Fruit fly (Drosophila melanogaster): ENCODE data around the gene CG4691.
"Not testable (repeated sequence)": the region's sequence is repeated elsewhere in the genome, so short reads cannot be mapped to it uniquely, and the experiment has no call there.

CG4691 gene

dm6 chr2L:14760467-14760866 lies at the start of gene CG4691:
CG4691 (plus strand) TSS chr2L:14760767.
- no peak for TF ChIP-seq noc (tag; optimal IDR thresholded peaks at IDR 0.05)

DNA sequence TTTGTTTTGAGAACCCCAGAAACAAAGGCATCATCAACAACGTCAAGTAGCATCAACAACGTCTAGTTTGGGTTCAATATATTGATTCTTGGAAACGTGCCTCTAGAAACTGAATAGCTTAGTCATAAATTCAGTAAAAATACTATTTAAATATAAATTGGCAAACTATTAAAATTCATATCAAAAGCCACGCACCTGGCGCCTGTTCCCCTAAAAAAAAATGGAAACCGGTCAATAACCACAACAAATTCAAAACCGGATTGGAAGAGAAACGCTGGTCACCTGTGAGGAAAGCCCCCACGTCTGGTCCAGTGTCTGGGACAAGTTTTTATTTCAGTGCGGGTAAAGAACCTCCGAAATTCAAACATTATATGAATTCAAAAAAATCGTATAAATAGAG lies 48.3 kb upstream of the CG4691 start, which contains the start of gene CG15282:
Gene CG15282 (plus strand): TSS at position 227 of the 400 bp plus-strand sequence.
- TF ChIP-seq noc (tag; optimal IDR thresholded peaks at IDR 0.05): no peak

- no peak for TF ChIP-seq noc (tag; optimal IDR thresholded peaks at IDR 0.05)
Measured at dm6 chr2L:14713467-14713866, 47.1 kb upstream of the CG4691 start, which contains the start of gene CG34165. CG34165 (plus strand) TSS chr2L:14713750.

dm6 chr2L:14730077-14730476 lies 30.5 kb upstream of the CG4691 start, which contains the start of gene CG42685:
CG42685 (minus strand) TSS chr2L:14730177.
- no peak for TF ChIP-seq noc (tag; optimal IDR thresholded peaks at IDR 0.05)

dm6 chr2L:14735543-14735942 lies 25.0 kb upstream of the CG4691 start, which contains the start of gene CG31835:
CG31835 (plus strand) TSS chr2L:14735843.
- TF ChIP-seq noc (tag; optimal IDR thresholded peaks at IDR 0.05): not testable (repeated sequence)

DNA sequence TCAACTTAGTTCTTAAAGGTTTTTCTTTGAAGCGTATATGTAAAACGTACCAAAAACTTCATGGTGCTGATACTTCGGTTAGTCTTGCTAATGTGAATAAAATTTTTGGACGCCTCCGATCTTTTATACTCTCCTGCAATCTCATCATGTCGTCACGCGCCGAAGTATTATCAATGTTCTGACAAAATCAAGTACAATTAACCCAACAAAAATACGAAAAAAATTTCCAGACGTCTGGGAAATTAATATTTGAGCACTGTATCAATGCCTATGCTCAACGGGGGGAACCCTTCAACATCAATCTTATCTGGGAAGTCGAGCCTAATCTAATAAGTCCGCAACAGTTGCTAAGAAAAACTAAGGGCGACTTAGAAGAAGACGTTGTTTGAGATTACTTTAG lies 22.9 kb upstream of the CG4691 start, which contains the start of gene CG31775:
Gene CG31775 (minus strand): TSS at position 101 of the 400 bp plus-strand sequence.
- not testable (repeated sequence) for TF ChIP-seq noc (tag; optimal IDR thresholded peaks at IDR 0.05)

DNA sequence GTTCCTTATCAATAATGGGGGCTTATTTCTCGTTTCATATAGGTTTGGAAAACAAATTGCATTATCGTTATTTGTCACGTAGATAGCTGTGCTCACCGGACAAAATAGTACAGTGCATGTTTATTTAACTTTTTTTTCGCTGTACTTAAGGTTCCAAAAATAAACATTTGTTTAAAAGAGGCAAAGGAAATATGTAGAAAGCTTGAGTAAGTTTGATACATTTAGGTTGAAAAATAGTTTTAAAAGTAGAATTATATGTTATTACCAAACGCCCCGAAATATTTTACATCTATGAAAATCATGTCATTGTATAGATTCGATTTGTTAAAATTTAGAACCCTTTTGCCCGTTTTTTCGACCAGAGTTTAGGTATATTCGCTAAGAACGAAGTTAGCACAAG lies 21.0 kb upstream of the CG4691 start, which contains the start of gene CG42585:
Gene CG42585 (plus strand): TSS at position 301 of the 400 bp plus-strand sequence.
- TF ChIP-seq noc (tag; optimal IDR thresholded peaks at IDR 0.05): not testable (repeated sequence)

DNA sequence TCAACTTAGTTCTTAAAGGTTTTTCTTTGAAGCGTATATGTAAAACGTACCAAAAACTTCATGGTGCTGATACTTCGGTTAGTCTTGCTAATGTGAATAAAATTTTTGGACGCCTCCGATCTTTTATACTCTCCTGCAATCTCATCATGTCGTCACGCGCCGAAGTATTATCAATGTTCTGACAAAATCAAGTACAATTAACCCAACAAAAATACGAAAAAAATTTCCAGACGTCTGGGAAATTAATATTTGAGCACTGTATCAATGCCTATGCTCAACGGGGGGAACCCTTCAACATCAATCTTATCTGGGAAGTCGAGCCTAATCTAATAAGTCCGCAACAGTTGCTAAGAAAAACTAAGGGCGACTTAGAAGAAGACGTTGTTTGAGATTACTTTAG lies 18.8 kb upstream of the CG4691 start, which contains the start of gene CG42586:
Gene CG42586 (minus strand): TSS at position 101 of the 400 bp plus-strand sequence.
- not testable (repeated sequence) for TF ChIP-seq noc (tag; optimal IDR thresholded peaks at IDR 0.05)

- not testable (repeated sequence) for TF ChIP-seq noc (tag; optimal IDR thresholded peaks at IDR 0.05)
Measured at dm6 chr2L:14742893-14743292, 17.7 kb upstream of the CG4691 start, which contains the start of gene CG34166. CG34166 (plus strand) TSS chr2L:14743193.

DNA sequence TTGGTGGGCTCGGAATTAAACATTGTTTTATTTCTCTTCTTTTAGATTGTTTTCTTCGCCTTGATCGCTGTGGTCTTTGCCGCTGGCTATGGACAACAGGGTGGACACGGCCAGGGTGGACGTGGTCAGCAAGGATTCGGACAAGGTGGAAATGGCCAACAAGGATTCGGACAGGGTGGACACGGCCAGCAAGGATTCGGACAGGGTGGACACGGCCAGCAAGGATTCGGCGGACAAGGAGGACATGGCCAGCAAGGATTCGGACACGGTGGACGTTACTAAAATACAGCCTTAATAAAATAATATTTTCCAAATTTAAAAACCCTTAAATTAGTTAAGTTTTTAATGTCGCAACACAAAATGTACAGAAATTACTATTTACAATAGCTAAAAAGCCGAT lies 17.2 kb upstream of the CG4691 start:
- no peak for TF ChIP-seq noc (tag; optimal IDR thresholded peaks at IDR 0.05)

dm6 chr2L:14744121-14744520 lies 16.4 kb upstream of the CG4691 start, which contains the start of gene CG42681:
CG42681 (plus strand) TSS chr2L:14744421.
- TF ChIP-seq noc (tag; optimal IDR thresholded peaks at IDR 0.05): no peak

DNA sequence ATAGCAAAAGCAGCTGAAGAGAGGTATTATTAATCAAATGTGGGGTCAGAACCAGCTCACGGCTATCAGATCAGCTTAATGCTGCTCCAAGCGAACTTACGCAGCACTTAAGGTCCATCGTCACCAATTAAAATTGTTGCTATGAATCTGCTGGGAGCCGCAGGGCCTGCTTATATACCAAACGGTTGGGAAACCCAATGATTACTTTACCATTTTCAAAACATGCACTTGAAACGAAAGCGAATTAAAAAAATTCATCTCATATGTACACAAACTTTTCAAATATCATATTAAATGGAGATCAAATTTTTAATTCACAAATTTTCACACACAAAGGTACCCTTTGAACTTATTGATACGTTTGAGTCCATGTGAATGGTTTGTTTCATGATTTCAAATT lies 15.5 kb upstream of the CG4691 start, which contains the start of gene CG42587:
Gene CG42587 (minus strand): TSS at position 143 of the 400 bp plus-strand sequence.
- TF ChIP-seq noc (tag; optimal IDR thresholded peaks at IDR 0.05): no peak

- no peak for TF ChIP-seq noc (tag; optimal IDR thresholded peaks at IDR 0.05)
Measured at dm6 chr2L:14746068-14746467, 14.5 kb upstream of the CG4691 start.

DNA sequence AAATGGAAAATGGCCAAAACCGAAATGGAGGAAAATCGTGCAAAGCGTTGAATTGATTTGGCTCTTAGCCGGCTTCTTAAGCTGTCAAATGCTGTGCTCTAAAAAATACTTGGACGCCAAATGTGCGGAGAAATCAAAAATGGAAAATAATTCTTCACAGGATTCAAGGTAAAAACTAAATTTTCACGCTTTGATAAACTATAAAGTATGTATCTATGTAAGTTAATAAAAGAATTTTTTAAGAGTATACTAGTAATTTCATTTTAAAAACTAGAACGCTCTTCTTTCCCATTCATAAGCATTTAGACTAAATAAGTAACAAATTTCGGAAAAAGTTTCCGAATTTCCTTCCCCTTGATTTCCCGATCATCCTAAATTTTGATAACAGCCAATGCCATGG lies 1.9 kb downstream of the CG4691 start, which contains the start of gene CSN1a:
Gene CSN1a (plus strand): TSS at position 301 of the 400 bp plus-strand sequence.
- TF ChIP-seq noc (tag; optimal IDR thresholded peaks at IDR 0.05): no peak

DNA sequence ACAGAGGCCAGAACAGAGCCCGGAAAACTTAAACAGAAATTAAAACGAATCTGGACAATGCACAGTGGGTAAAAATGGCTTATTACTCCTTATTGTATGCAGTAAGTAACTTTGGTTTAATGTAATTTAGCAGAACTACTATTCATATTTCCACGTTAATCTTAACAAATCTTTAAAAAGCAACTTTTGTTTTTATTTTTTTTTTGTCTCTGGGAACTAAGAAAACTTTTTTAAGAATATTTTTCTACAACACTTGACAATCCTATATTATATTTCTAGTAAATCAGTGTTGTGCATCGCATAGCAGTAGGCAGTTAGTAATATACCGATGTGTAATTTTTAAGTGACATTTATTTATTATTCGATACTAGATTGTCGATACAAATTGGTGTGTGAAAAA lies 5.0 kb downstream of the CG4691 start, which contains the start of gene CG4701:
Gene CG4701 (plus strand): TSS at position 301 of the 400 bp plus-strand sequence.
- no peak for TF ChIP-seq noc (tag; optimal IDR thresholded peaks at IDR 0.05)

DNA sequence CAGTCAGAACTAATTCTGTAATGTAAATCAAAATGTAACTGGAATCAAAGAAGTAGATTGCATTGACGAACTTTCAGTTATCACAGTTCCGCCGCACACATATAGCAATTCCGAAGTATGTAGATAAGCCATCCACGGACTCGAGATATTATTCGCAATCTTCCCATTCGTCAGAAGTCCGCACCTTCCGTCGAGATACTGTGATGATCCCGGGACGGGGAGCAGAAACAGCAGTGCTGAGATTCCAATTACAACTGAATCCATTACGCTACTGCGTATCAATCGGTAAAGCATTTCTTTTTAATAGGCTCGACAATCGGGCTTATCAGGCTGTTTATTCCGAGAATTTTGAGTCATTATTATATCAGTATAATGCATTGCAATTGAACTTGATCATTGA lies 14.1 kb downstream of the CG4691 start, which contains the start of gene CG4650:
Gene CG4650 (minus strand): TSS at position 269 of the 400 bp plus-strand sequence.
- TF ChIP-seq noc (tag; optimal IDR thresholded peaks at IDR 0.05): no peak

DNA sequence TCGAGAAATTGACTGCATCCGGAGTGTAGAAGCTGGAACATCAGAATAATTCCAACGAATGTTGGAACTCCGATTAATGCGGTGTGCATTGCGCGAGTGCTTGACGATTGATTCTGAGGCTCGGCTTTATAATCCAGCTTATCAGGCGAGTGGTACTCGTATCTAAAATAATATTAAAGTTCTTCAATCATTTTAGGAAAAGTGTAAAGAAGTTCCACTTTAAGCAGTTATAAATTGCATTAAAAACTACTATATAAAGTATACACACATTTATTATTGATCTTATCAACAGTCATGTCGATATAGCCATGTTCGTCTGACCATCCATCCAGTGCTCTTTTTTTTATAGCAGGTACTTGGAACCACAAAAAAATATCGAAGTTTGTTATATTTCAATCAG lies 23.9 kb downstream of the CG4691 start, which contains the start of gene CG18636:
Gene CG18636 (minus strand): TSS at position 101 of the 400 bp plus-strand sequence.
- no peak for TF ChIP-seq noc (tag; optimal IDR thresholded peaks at IDR 0.05)

Data from whole organism, larva.